Worm (Caenorhabditis elegans) whole organism, late embryonic: ENCODE data around the gene C18D4.3.

Experiments used
- F13H6.1 ChIP-seq: sonication (generic microtip); optimal IDR thresholded peaks from 2 replicates; lab custom pipeline; 2016; ENCODE audit warnings: missing genetic modification characterization, missing compliant biosample characterization
- ama-1 ChIP-seq: fragments of 150-350 bp; optimal IDR thresholded peaks from 2 replicates; lab custom pipeline; 2014
- ceh-19 ChIP-seq: fragments of 200-800 bp; sonication (Bioruptor generic); optimal IDR thresholded peaks from 2 replicates; lab custom pipeline; 2018; ENCODE audit warnings: mild to moderate bottlenecking, missing genetic modification characterization, missing compliant biosample characterization
- elt-2 ChIP-seq: sonication (generic microtip); optimal IDR thresholded peaks from 2 replicates; lab custom pipeline; 2016; ENCODE audit warnings: missing genetic modification reagents, missing genetic modification characterization, missing compliant biosample characterization
- fax-1 ChIP-seq: sonication (generic microtip); optimal IDR thresholded peaks from 2 replicates; lab custom pipeline; 2016; ENCODE audit warnings: missing genotype, missing genetic modification characterization, missing compliant biosample characterization
- fkh-6 ChIP-seq: sonication (generic microtip); optimal IDR thresholded peaks from 2 replicates; lab custom pipeline; 2016; ENCODE audit warnings: missing genetic modification characterization, missing compliant biosample characterization
- nhr-11 ChIP-seq: fragments of 150-350 bp; optimal IDR thresholded peaks from 2 replicates; lab custom pipeline; 2014; ENCODE audit warnings: missing biosample characterization, missing genetic modification characterization
- nhr-232 ChIP-seq: sonication (generic microtip); optimal IDR thresholded peaks from 2 replicates; lab custom pipeline; 2016; ENCODE audit warnings: missing genetic modification characterization, missing compliant biosample characterization
- pat-9 ChIP-seq: fragments of 200-800 bp; sonication (Bioruptor generic); optimal IDR thresholded peaks from 2 replicates; lab custom pipeline; 2018; ENCODE audit warnings: mild to moderate bottlenecking, missing genetic modification characterization, moderate library complexity, missing compliant biosample characterization
- pax-1 ChIP-seq: fragments of 150-350 bp; optimal IDR thresholded peaks from 2 replicates; lab custom pipeline; 2014; ENCODE audit warnings: missing biosample characterization, missing genetic modification characterization
- syd-9 ChIP-seq: sonication (generic microtip); optimal IDR thresholded peaks from 2 replicates; lab custom pipeline; 2016; ENCODE audit warnings: mild to moderate bottlenecking, missing genetic modification characterization, moderate library complexity, missing compliant biosample characterization
- unc-42 ChIP-seq: sonication (generic microtip); optimal IDR thresholded peaks from 2 replicates; lab custom pipeline; 2016; ENCODE audit warnings: missing genotype, missing genetic modification characterization, missing compliant biosample characterization

DNA sequence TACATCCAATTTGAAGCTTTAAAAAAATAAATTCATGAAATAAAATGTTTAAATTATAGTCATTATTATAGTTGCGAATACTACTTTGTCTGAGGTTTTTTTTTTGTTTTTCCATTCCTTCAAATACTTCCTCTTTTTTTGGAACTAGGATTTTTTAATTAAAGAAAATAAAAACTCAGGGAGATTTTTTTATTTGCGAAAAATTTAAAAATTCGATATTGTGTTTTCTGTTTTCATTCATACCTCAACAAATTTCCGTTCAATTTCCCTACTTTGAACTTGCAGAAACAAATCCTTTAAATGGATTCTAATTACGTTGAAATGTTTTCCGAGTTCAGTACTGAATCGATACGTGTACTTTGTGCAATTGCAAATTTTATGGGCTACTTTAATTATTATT is 24.1 kb downstream of the C18D4.3 start, which contains the start of gene srw-32:
- TF ChIP-seq fax-1 (no peak), pat-9 (tag; lab: Kevin White, UChicago) (no peak), nhr-11 (tag; lab: Kevin White, UChicago) (no peak), ama-1 (lab: Kevin White, UChicago) (no peak), syd-9 (tag; lab: Kevin White, UChicago) (no peak), elt-2 (tag; lab: Kevin White, UChicago) (no peak), ceh-19 (GFP tag; lab: Kevin White, UChicago) (no peak), unc-42 (no peak), nhr-232 (tag; lab: Kevin White, UChicago) (no peak), pax-1 (tag; lab: Kevin White, UChicago) (no peak), fkh-6 (no peak), F13H6.1 (tag; lab: Kevin White, UChicago) (no peak)
